Worm (Caenorhabditis elegans) whole organism, late embryonic: Measurements from ENCODE around the gene T06E8.8.

Experiments
- C08G9.2 ChIP-seq: sonication (generic microtip); optimal IDR thresholded peaks from 2 replicates; lab custom pipeline; 2016; ENCODE audit warnings: mild to moderate bottlenecking, missing genetic modification characterization, moderate library complexity, missing compliant biosample characterization
- T23F11.4 ChIP-seq: fragments of 200-800 bp; sonication (Bioruptor generic); optimal IDR thresholded peaks from 2 replicates; lab custom pipeline; 2018; ENCODE audit warnings: mild to moderate bottlenecking, missing genetic modification characterization, missing compliant biosample characterization
- ceh-14 ChIP-seq: sonication (generic microtip); optimal IDR thresholded peaks from 2 replicates; lab custom pipeline; 2016; ENCODE audit warnings: missing genotype, missing genetic modification characterization, missing compliant biosample characterization
- ceh-18 ChIP-seq: sonication (generic microtip); optimal IDR thresholded peaks from 2 replicates; lab custom pipeline; 2016; ENCODE audit warnings: missing genetic modification characterization, missing compliant biosample characterization
- ceh-19 ChIP-seq: fragments of 200-800 bp; sonication (Bioruptor generic); optimal IDR thresholded peaks from 2 replicates; lab custom pipeline; 2018; ENCODE audit warnings: mild to moderate bottlenecking, missing genetic modification characterization, missing compliant biosample characterization
- ceh-2 ChIP-seq: sonication (generic microtip); optimal IDR thresholded peaks from 2 replicates; lab custom pipeline; 2016; ENCODE audit warnings: missing genotype, missing genetic modification characterization, missing compliant biosample characterization
- ceh-22 ChIP-seq: sonication (generic microtip); optimal IDR thresholded peaks from 2 replicates; lab custom pipeline; 2017; ENCODE audit warnings: missing biosample characterization, missing genetic modification characterization
- ceh-30 ChIP-seq: fragments of 150-350 bp; optimal IDR thresholded peaks from 2 replicates; lab custom pipeline; 2014; ENCODE audit warnings: missing biosample characterization, missing genetic modification characterization
- ceh-31 ChIP-seq: sonication (generic microtip); optimal IDR thresholded peaks from 2 replicates; lab custom pipeline; 2016; ENCODE audit warnings: missing genetic modification characterization, missing compliant biosample characterization
- ceh-34 ChIP-seq: sonication (generic microtip); optimal IDR thresholded peaks from 2 replicates; lab custom pipeline; 2016; ENCODE audit warnings: mild to moderate bottlenecking, missing genetic modification characterization, missing compliant biosample characterization
- ceh-6 ChIP-seq: fragments of 200-800 bp; sonication (Bioruptor generic); optimal IDR thresholded peaks from 2 replicates; lab custom pipeline; 2018; ENCODE audit warnings: mild to moderate bottlenecking, missing genetic modification characterization, missing compliant biosample characterization
- ceh-9 ChIP-seq: sonication (generic microtip); optimal IDR thresholded peaks from 2 replicates; lab custom pipeline; 2016; ENCODE audit warnings: mild to moderate bottlenecking, missing genetic modification characterization, inconsistent platforms, missing compliant biosample characterization
- elt-2 ChIP-seq: sonication (generic microtip); optimal IDR thresholded peaks from 2 replicates; lab custom pipeline; 2016; ENCODE audit warnings: missing genetic modification reagents, missing genetic modification characterization, missing compliant biosample characterization
- ets-4 ChIP-seq: sonication (generic microtip); optimal IDR thresholded peaks from 2 replicates; lab custom pipeline; 2016; ENCODE audit warnings: missing genetic modification characterization, missing compliant biosample characterization
- gmeb-2 ChIP-seq: sonication (generic microtip); optimal IDR thresholded peaks from 2 replicates; lab custom pipeline; 2016; ENCODE audit warnings: missing genetic modification characterization, inconsistent platforms, missing compliant biosample characterization
- hlh-13 ChIP-seq: fragments of 200-800 bp; sonication (Bioruptor generic); optimal IDR thresholded peaks from 2 replicates; lab custom pipeline; 2018; ENCODE audit warnings: mild to moderate bottlenecking, missing genetic modification characterization, missing compliant biosample characterization
- hlh-6 ChIP-seq: sonication (generic microtip); optimal IDR thresholded peaks from 2 replicates; lab custom pipeline; 2016; ENCODE audit warnings: missing genotype, missing genetic modification characterization, missing compliant biosample characterization
- lin-11 ChIP-seq: fragments of 200-800 bp; sonication (Bioruptor generic); optimal IDR thresholded peaks from 2 replicates; lab custom pipeline; 2018; ENCODE audit warnings: mild to moderate bottlenecking, missing genetic modification characterization, missing compliant biosample characterization
- nfya-1 ChIP-seq: sonication (generic microtip); optimal IDR thresholded peaks from 2 replicates; lab custom pipeline; 2017; ENCODE audit warnings: missing genetic modification characterization, mild to moderate bottlenecking, missing compliant biosample characterization, antibody characterized with exemption, moderate library complexity
- nhr-11 ChIP-seq: fragments of 150-350 bp; optimal IDR thresholded peaks from 2 replicates; lab custom pipeline; 2014; ENCODE audit warnings: missing biosample characterization, missing genetic modification characterization
- npax-4 ChIP-seq: sonication (generic microtip); optimal IDR thresholded peaks from 2 replicates; lab custom pipeline; 2016; ENCODE audit warnings: missing genetic modification characterization, missing compliant biosample characterization
- pax-1 ChIP-seq: fragments of 150-350 bp; optimal IDR thresholded peaks from 2 replicates; lab custom pipeline; 2014; ENCODE audit warnings: missing biosample characterization, missing genetic modification characterization
- pha-2 ChIP-seq: sonication (generic microtip); optimal IDR thresholded peaks from 2 replicates; lab custom pipeline; 2017; ENCODE audit warnings: mild to moderate bottlenecking, missing genetic modification characterization, missing compliant biosample characterization
- pqm-1 ChIP-seq: sonication (generic microtip); optimal IDR thresholded peaks from 2 replicates; lab custom pipeline; 2016; ENCODE audit warnings: missing genetic modification characterization, missing compliant biosample characterization
- ref-2 ChIP-seq: sonication (generic microtip); optimal IDR thresholded peaks from 2 replicates; lab custom pipeline; 2016; ENCODE audit warnings: missing genetic modification characterization, missing compliant biosample characterization
- sdc-2 ChIP-seq: sonication (generic microtip); optimal IDR thresholded peaks from 2 replicates; lab custom pipeline; 2016; ENCODE audit warnings: missing genotype, missing genetic modification characterization, missing compliant biosample characterization
- sox-2 ChIP-seq: fragments of 200-800 bp; sonication (Bioruptor generic); IDR thresholded peaks from 2 replicates; pipeline ENCODE4 v1.3.6; 2022; ENCODE audit warnings: missing genetic modification reagents, missing genetic modification characterization, missing compliant biosample characterization
- syd-9 ChIP-seq: sonication (generic microtip); optimal IDR thresholded peaks from 2 replicates; lab custom pipeline; 2016; ENCODE audit warnings: mild to moderate bottlenecking, missing genetic modification characterization, moderate library complexity, missing compliant biosample characterization
- tbx-2 ChIP-seq: sonication (generic microtip); optimal IDR thresholded peaks from 2 replicates; lab custom pipeline; 2016; ENCODE audit warnings: missing genetic modification characterization, missing compliant biosample characterization
- tbx-7 ChIP-seq: sonication (generic microtip); optimal IDR thresholded peaks from 2 replicates; lab custom pipeline; 2016; ENCODE audit warnings: missing genotype, missing genetic modification characterization, missing compliant biosample characterization
- ttx-3 ChIP-seq: sonication (generic microtip); optimal IDR thresholded peaks from 2 replicates; lab custom pipeline; 2016; ENCODE audit warnings: missing genetic modification reagents, missing genetic modification characterization, missing compliant biosample characterization
- unc-55 ChIP-seq: sonication (generic microtip); optimal IDR thresholded peaks from 2 replicates; lab custom pipeline; 2017; ENCODE audit warnings: missing biosample characterization, missing genetic modification reagents, missing genetic modification characterization
- unc-86 ChIP-seq: sonication (generic microtip); optimal IDR thresholded peaks from 2 replicates; lab custom pipeline; 2016; ENCODE audit warnings: missing genetic modification characterization, missing compliant biosample characterization
- zip-5 ChIP-seq: sonication (generic microtip); optimal IDR thresholded peaks from 2 replicates; lab custom pipeline; 2016; ENCODE audit warnings: missing genetic modification characterization, missing compliant biosample characterization
- ztf-16 ChIP-seq: sonication (generic microtip); optimal IDR thresholded peaks from 2 replicates; lab custom pipeline; 2017; ENCODE audit warnings: missing genetic modification characterization, missing compliant biosample characterization

T06E8.8 gene

DNA sequence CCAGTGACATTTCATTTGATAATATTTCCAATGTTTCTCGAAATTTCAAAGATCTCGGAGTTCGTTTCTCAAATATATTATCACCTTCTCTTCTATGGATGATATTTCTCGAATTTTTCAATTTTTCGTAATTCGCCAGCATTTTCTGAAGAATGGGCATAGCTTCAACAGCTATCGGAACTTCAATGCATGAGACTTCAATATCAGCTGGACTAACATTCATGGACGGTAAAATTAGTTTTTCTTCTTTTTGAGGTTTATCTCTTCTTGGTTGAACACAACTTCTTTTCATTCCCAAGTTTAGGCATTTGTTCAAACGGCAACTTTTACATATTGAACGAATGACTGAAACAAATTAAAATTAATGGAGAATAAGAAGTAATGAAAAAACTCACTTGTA lies 37.4 kb downstream of the T06E8.8 start:
- TF ChIP-seq ceh-9 (tag; lab: Kevin White, UChicago) (no peak), tbx-7 (tag; lab: Kevin White, UChicago) (no peak), ceh-19 (GFP tag; lab: Kevin White, UChicago) (no peak), ceh-34 (no peak), npax-4 (tag; lab: Kevin White, UChicago) (no peak), hlh-6 (tag; lab: Kevin White, UChicago) (no peak), ceh-22 (tag; lab: Kevin White, UChicago) (no peak), pax-1 (tag; lab: Kevin White, UChicago) (no peak), nhr-11 (no peak), ets-4 (tag; lab: Kevin White, UChicago) (no peak), C08G9.2 (no peak), ceh-18 (tag; lab: Kevin White, UChicago) (no peak), zip-5 (no peak), ceh-2 (tag; lab: Kevin White, UChicago) (no peak), ref-2 (tag; lab: Kevin White, UChicago) (no peak), pha-2 (no peak)

DNA sequence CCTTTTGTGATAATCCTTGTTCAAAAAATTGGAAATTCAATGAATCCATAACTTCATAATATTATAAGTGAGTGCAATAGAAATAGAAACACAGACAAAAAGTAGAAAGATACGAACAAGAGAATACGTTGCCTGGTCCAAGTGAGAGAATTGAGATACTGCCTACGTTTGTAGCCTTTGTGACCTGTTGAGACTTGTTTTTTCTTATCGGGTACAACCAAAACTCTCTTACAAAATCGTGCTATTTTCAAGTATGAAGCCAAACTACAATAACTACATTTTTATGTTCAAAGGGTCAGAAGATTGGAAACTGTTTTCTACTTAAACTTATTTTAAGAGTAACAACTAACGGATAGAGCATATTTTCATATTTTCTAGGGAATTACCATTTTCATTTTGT lies 38.1 kb downstream of the T06E8.8 start, which contains the start of gene nhr-205:
Gene nhr-205, minus strand, starts transcription at position 141 of the 400 bp plus-strand sequence.
- no peak for TF ChIP-seq ceh-14 (tag; lab: Kevin White, UChicago)
- peak; percentile 51 for TF ChIP-seq ceh-30 (tag; lab: Kevin White, UChicago)
- TF ChIP-seq C08G9.2, result no peak

DNA sequence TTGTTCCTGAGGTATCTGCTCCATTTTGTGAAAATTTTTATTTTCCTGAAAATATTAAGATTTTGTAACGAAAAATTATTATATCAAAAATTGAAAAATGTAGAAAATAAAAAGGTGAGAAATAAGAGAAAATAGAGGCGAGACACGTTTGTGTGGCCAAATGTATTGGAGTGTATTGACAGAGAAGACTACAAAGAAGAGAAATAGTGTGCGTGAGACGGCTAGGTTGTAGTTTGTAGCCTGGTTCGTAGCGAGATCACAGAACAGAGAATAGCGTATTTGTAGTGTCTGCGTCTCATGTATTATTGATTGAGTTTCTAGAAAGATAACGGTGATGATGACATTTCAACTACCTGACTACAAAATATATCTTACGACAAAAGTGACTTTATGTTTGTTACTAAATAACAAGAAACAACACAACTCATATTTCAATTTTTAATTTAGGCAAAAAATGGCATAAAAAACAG lies 40.5 kb downstream of the T06E8.8 start, which contains the start of gene nhr-12:
Gene nhr-12, minus strand, starts transcription at position 51 of the 470 bp plus-strand sequence.
- no peak for TF ChIP-seq pax-1 (tag; lab: Kevin White, UChicago)
- TF ChIP-seq unc-55 (GFP tag; lab: Kevin White, UChicago), result peak; percentile 54
- TF ChIP-seq ceh-30 (tag; lab: Kevin White, UChicago), result peak; percentile 100
- TF ChIP-seq, all 69 proteins: peak for 2

DNA sequence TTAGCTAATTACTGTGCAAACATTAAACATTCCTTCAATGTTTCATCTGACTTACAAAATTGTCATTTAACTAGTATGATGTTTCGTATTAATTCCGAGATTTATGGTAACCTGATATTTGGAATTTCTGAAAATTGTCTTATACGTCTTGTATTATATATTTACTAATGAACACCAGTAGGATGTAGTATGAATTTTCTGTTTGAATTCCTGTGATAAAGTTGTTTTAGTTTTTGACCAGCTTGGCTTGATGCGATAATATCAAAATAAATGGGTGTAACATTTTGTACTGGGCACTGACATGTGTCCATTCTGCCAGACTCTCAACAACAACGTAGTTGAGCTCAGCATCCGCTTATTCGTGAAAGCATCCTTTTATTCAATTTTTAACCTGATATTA lies 41.3 kb downstream of the T06E8.8 start, which contains the start of gene R04B5.6:
Gene R04B5.6, plus strand, starts transcription at position 301 of the 400 bp plus-strand sequence.
- TF ChIP-seq npax-4 (tag; lab: Kevin White, UChicago), result no peak
- no peak for TF ChIP-seq elt-2 (tag; lab: Kevin White, UChicago)
- TF ChIP-seq ttx-3 (tag; lab: Kevin White, UChicago), result no peak
- TF ChIP-seq hlh-13 (GFP tag; lab: Kevin White, UChicago), result no peak
- TF ChIP-seq lin-11 (tag; lab: Kevin White, UChicago), result no peak
- TF ChIP-seq sdc-2 (tag; lab: Kevin White, UChicago), result no peak
- TF ChIP-seq ceh-6 (GFP tag; lab: Kevin White, UChicago), result no peak
- TF ChIP-seq tbx-7 (tag; lab: Kevin White, UChicago), result no peak
- TF ChIP-seq ets-4 (tag; lab: Kevin White, UChicago), result no peak
- TF ChIP-seq ceh-31 (tag; lab: Kevin White, UChicago), result no peak
- no peak for TF ChIP-seq ztf-16 (tag; lab: Kevin White, UChicago)
- no peak for TF ChIP-seq C08G9.2
- no peak for TF ChIP-seq unc-55 (GFP tag; lab: Kevin White, UChicago)
- TF ChIP-seq ceh-34, result no peak

DNA sequence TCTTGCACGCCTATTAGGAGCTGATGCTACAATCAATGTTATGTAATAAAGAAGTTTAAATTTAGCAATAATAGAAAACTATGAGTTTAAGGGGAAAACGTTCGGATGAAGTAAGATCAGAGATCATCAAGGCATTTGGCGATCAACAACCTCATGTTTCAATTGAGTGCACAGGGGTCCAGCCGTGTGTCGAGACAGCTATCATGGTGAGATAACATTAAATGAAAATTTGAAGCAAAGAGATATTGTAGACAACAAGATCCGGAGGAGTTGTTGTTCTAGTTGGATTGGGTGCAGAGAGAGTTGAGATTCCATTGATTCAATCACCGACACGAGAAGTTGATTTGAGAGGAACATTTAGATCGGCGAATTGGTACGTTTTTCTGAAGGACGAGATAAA lies 42.6 kb downstream of the T06E8.8 start:
- TF ChIP-seq T23F11.4 (no peak), gmeb-2 (no peak), sox-2 (GFP tag; lab: Robert Waterston, UW) (no peak), nfya-1 (tag; lab: Kevin White, UChicago) (no peak), tbx-2 (tag; lab: Kevin White, UChicago) (no peak), ets-4 (tag; lab: Kevin White, UChicago) (no peak), unc-86 (no peak), elt-2 (tag; lab: Kevin White, UChicago) (no peak), pax-1 (tag; lab: Kevin White, UChicago) (no peak), syd-9 (tag; lab: Kevin White, UChicago) (no peak), pqm-1 (no peak)
- TF ChIP-seq, all 69 proteins: peak for 0
